Comparison of ENCODE assay signal across 1 fruit fly cellular context in the genomic region with DNA sequence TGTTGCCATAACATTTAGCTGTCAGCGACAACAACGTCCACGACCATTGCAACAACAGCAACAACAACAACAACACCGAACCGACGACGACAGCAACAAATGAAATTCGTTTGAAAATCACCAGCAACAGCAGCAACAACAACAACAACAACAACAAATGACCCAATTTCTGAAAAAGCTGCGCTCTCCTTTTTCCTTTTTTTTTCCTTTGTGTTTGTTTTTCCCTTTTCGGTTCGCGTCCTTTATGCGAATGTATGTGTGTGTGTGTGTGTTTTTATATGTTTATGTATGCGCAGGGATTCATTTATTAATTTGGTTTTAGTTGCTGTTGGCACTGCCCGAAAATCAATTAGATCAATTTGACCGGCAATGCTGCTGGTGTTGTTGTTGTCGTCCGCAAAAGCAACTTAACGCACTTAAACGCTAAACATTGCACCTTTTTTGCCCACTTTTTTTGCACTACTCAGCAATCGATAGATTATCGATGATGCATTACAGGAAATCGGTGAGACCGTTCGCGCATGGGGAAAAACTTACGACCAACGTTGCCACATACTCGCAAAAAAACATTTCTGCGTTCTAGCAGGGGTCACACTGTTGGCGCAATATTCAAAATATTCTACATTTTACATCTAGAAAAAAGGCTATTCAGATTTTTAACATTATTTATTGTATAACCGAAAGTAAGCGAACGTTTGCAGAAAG.
TF ChIP-seq lines count a peak whose summit lies in the region.

A gene (minus strand): TSS at position 488 of the 705 bp plus-strand sequence.

TF ChIP-seq in whole organism, embryonic, 481 proteins besides CTCF, POLR2A, EP300 and RAD21 (continued from another document):
- TF ChIP-seq CG4617 (GFP tag; optimal IDR thresholded peaks at IDR 0.05; lab: Kevin White, UChicago; ENCODE audit: borderline replicate concordance): peak; percentile 77
- TF ChIP-seq HmgZ (tag; optimal IDR thresholded peaks at IDR 0.05; lab: Kevin White, UChicago): peak; percentile 0
- TF ChIP-seq CG10431 (GFP tag; optimal IDR thresholded peaks at IDR 0.05; lab: Kevin White, UChicago): no peak
- 0 out of 4 replicates have a peak, but pooled peaks have one; percentile 61 for TF ChIP-seq chinmo (GFP tag; IDR thresholded peaks at IDR 0.05; lab: Robert Waterston, UW; ENCODE audit: partially characterized antibody)
- peak; percentile 19 for TF ChIP-seq sd (tag; optimal IDR thresholded peaks at IDR 0.05; lab: Kevin White, UChicago)
- peak; percentile 47 for TF ChIP-seq HmgD (GFP tag; optimal IDR thresholded peaks at IDR 0.05; lab: Kevin White, UChicago)
- TF ChIP-seq CG8478 (optimal IDR thresholded peaks at IDR 0.05; lab: Kevin White, UChicago): no peak
- TF ChIP-seq ttk (GFP tag; IDR thresholded peaks at IDR 0.05; lab: Robert Waterston, UW): no peak
- peak; percentile 15 for TF ChIP-seq Fer1 (GFP tag; optimal IDR thresholded peaks at IDR 0.05; lab: Kevin White, UChicago)
- TF ChIP-seq danr (GFP tag; IDR thresholded peaks at IDR 0.05; lab: Robert Waterston, UW): no peak
- peak; percentile 59 for TF ChIP-seq trem (tag; optimal IDR thresholded peaks at IDR 0.05; lab: Kevin White, UChicago)
- 0 out of 3 replicates have a peak, but pooled peaks have one; percentile 39 for TF ChIP-seq CG7963 (GFP tag; IDR thresholded peaks at IDR 0.05; lab: Robert Waterston, UW; ENCODE audit: partially characterized antibody)
- TF ChIP-seq CG33213 (GFP tag; optimal IDR thresholded peaks at IDR 0.05; lab: Kevin White, UChicago): peak; percentile 53
- TF ChIP-seq dm (GFP tag; optimal IDR thresholded peaks at IDR 0.05; lab: Kevin White, UChicago): peak; percentile 7
- TF ChIP-seq ewg (GFP tag; optimal IDR thresholded peaks at IDR 0.05; lab: Kevin White, UChicago): peak; percentile 6
- TF ChIP-seq MTF-1 (GFP tag; optimal IDR thresholded peaks at IDR 0.05; lab: Kevin White, UChicago; ENCODE audit: borderline replicate concordance): no peak
- peak; percentile 100 for TF ChIP-seq CG14710 (tag; optimal IDR thresholded peaks at IDR 0.05; lab: Kevin White, UChicago)
- TF ChIP-seq BtbVII (GFP tag; optimal IDR thresholded peaks at IDR 0.05; lab: Kevin White, UChicago): no peak
- no peak for TF ChIP-seq mirr (GFP tag; optimal IDR thresholded peaks at IDR 0.05; lab: Kevin White, UChicago)
